Fruit fly (Drosophila melanogaster): Measurements from ENCODE around the gene CG33673.

Gene CG33673

dm6 chr2L:1981726-1982367 lies 35.3 kb upstream of the CG33673 start, which contains the start of gene CG7289 (continued):
- no peak for TF ChIP-seq CG1024 (GFP tag; IDR thresholded peaks at IDR 0.05)
- TF ChIP-seq sug (tag; optimal IDR thresholded peaks at IDR 0.05), result peak; percentile 17
- TF ChIP-seq CG42726 (GFP tag; IDR thresholded peaks at IDR 0.05; ENCODE audit: partially characterized antibody), result 0 out of 2 replicates have a peak, but pooled peaks have one; percentile 20
- no peak for TF ChIP-seq CG4404 (GFP tag; IDR thresholded peaks at IDR 0.05)
- peak; percentile 52 for TF ChIP-seq CG34224 (GFP tag; IDR thresholded peaks at IDR 0.05; ENCODE audit: partially characterized antibody)
- no peak for TF ChIP-seq Bteb2 (GFP tag; optimal IDR thresholded peaks at IDR 0.05)
- no peak for TF ChIP-seq Ssrp (tag; optimal IDR thresholded peaks at IDR 0.05)
- TF ChIP-seq CG7556 (GFP tag; optimal IDR thresholded peaks at IDR 0.05), result no peak
- TF ChIP-seq sisA (GFP tag; IDR thresholded peaks at IDR 0.05), result no peak
- 0 out of 3 replicates have a peak, but pooled peaks have one; percentile 9 for TF ChIP-seq ci (GFP tag; IDR thresholded peaks at IDR 0.05)
- no peak for TF ChIP-seq CG12104 (GFP tag; optimal IDR thresholded peaks at IDR 0.05)
- TF ChIP-seq wor (GFP tag; IDR thresholded peaks at IDR 0.05), result no peak
- TF ChIP-seq nerfin-1 (tag; optimal IDR thresholded peaks at IDR 0.05), result no peak
- TF ChIP-seq lilli (GFP tag; optimal IDR thresholded peaks at IDR 0.05), result peak; percentile 38
- TF ChIP-seq mld (GFP tag; IDR thresholded peaks at IDR 0.05; ENCODE audit: partially characterized antibody), result 0 out of 3 replicates have a peak, but pooled peaks have one; percentile 38
- TF ChIP-seq CG14710 (tag; optimal IDR thresholded peaks at IDR 0.05), result no peak
- TF ChIP-seq gro (GFP tag; optimal IDR thresholded peaks at IDR 0.05), result peak; percentile 10
- no peak for TF ChIP-seq ems (GFP tag; optimal IDR thresholded peaks at IDR 0.05)
- no peak for TF ChIP-seq maf-S (GFP tag; optimal IDR thresholded peaks at IDR 0.05)
- no peak for TF ChIP-seq CG4282 (GFP tag; optimal IDR thresholded peaks at IDR 0.05)
- TF ChIP-seq Oaz (GFP tag; IDR thresholded peaks at IDR 0.05), result no peak
- TF ChIP-seq CG8944 (GFP tag; optimal IDR thresholded peaks at IDR 0.05), result no peak
- TF ChIP-seq ham (GFP tag; IDR thresholded peaks at IDR 0.05), result no peak
- TF ChIP-seq CG10209 (GFP tag; optimal IDR thresholded peaks at IDR 0.05), result no peak
- peak; percentile 85 for TF ChIP-seq Sry-δ (GFP tag; optimal IDR thresholded peaks at IDR 0.05)
- no peak for TF ChIP-seq D (optimal IDR thresholded peaks at IDR 0.05)
- no peak for TF ChIP-seq D (GFP tag; optimal IDR thresholded peaks at IDR 0.05)
- no peak for TF ChIP-seq Hmx (GFP tag; optimal IDR thresholded peaks at IDR 0.05)
- no peak for TF ChIP-seq Dbx (GFP tag; IDR thresholded peaks at IDR 0.05)
- TF ChIP-seq ara (GFP tag; IDR thresholded peaks at IDR 0.05), result 0 out of 2 replicates have a peak, but pooled peaks have one; percentile 24
- TF ChIP-seq CG8281 (tag; optimal IDR thresholded peaks at IDR 0.05), result no peak
- TF ChIP-seq CG12942 (GFP tag; optimal IDR thresholded peaks at IDR 0.05), result no peak
- no peak for TF ChIP-seq CrebB (tag; optimal IDR thresholded peaks at IDR 0.05)
- TF ChIP-seq CG14014 (GFP tag; IDR thresholded peaks at IDR 0.05), result no peak
- TF ChIP-seq CG9609 (GFP tag; optimal IDR thresholded peaks at IDR 0.05), result no peak
- no peak for TF ChIP-seq gcm (GFP tag; optimal IDR thresholded peaks at IDR 0.05)
- peak; percentile 94 for TF ChIP-seq CG4617 (GFP tag; optimal IDR thresholded peaks at IDR 0.05; ENCODE audit: borderline replicate concordance)
- TF ChIP-seq gem (tag; optimal IDR thresholded peaks at IDR 0.05), result no peak
- TF ChIP-seq chn (GFP tag; optimal IDR thresholded peaks at IDR 0.05), result no peak
- no peak for TF ChIP-seq CG14667 (GFP tag; IDR thresholded peaks at IDR 0.05)
- TF ChIP-seq Ptx1 (GFP tag; IDR thresholded peaks at IDR 0.05), result no peak
- no peak for TF ChIP-seq CG5245 (GFP tag; optimal IDR thresholded peaks at IDR 0.05)
- no peak for TF ChIP-seq Ravus (GFP tag; IDR thresholded peaks at IDR 0.05)
- TF ChIP-seq Xrp1 (GFP tag; IDR thresholded peaks at IDR 0.05), result no peak
- TF ChIP-seq Hr39 (optimal IDR thresholded peaks at IDR 0.05), result no peak
- peak; percentile 9 for TF ChIP-seq CG10979 (tag; optimal IDR thresholded peaks at IDR 0.05)
- TF ChIP-seq unc-4 (GFP tag; IDR thresholded peaks at IDR 0.05; ENCODE audit: partially characterized antibody), result peak; percentile 60
- peak; percentile 42; the same call in 1 of the 2 replicates for TF ChIP-seq E2f2 (GFP tag; IDR thresholded peaks at IDR 0.05)
- TF ChIP-seq CG3281 (GFP tag; optimal IDR thresholded peaks at IDR 0.05), result no peak
- TF ChIP-seq TFAM (GFP tag; optimal IDR thresholded peaks at IDR 0.05), result no peak
- TF ChIP-seq gfzf (GFP tag; optimal IDR thresholded peaks at IDR 0.05), result peak; percentile 12
